Fruit fly (Drosophila melanogaster): ENCODE measurements around the gene CG6839.
A peak's percentile ranks its signal among the peaks of the same experiment; 100 is the strongest.

The CG6839 gene

dm6 chr3L:18949137-18949536 lies 31.8 kb downstream of the CG6839 start:
- no peak for TF ChIP-seq Pif1A (GFP tag; optimal IDR thresholded peaks at IDR 0.05)
- no peak for TF ChIP-seq CG4496 (GFP tag; IDR thresholded peaks at IDR 0.05)
- no peak for TF ChIP-seq CG15710 (tag; optimal IDR thresholded peaks at IDR 0.05)
- TF ChIP-seq Snoo (tag; optimal IDR thresholded peaks at IDR 0.05) = no peak
- no peak for TF ChIP-seq CG17806 (tag; optimal IDR thresholded peaks at IDR 0.05)
- no peak for TF ChIP-seq Ets98B (GFP tag; IDR thresholded peaks at IDR 0.05)
- no peak for TF ChIP-seq CG12605 (GFP tag; IDR thresholded peaks at IDR 0.05)

dm6 chr3L:18950359-18950758 lies 33.0 kb downstream of the CG6839 start, which contains the start of gene CG6836:
Gene CG6836 (plus strand): TSS chr3L:18950629.
- TF ChIP-seq CG8159 (tag; optimal IDR thresholded peaks at IDR 0.05) (no peak), CG13204 (GFP tag; optimal IDR thresholded peaks at IDR 0.05) (no peak), CG32121 (GFP tag; IDR thresholded peaks at IDR 0.05) (peak; percentile 38; the same call in 1 of the 2 replicates), CG9948 (tag; optimal IDR thresholded peaks at IDR 0.05) (no peak), CG34367 (tag; optimal IDR thresholded peaks at IDR 0.05) (no peak), Ets98B (GFP tag; IDR thresholded peaks at IDR 0.05) (no peak), CG15710 (tag; optimal IDR thresholded peaks at IDR 0.05) (no peak), rn (GFP tag; IDR thresholded peaks at IDR 0.05) (no peak), gl (tag; optimal IDR thresholded peaks at IDR 0.05) (no peak), fd96Ca (GFP tag; IDR thresholded peaks at IDR 0.05) (no peak), CG8301 (tag; optimal IDR thresholded peaks at IDR 0.05) (no peak), CG4496 (GFP tag; IDR thresholded peaks at IDR 0.05) (0 out of 3 replicates have a peak, but pooled peaks have one; percentile 29), CG17806 (tag; optimal IDR thresholded peaks at IDR 0.05) (no peak), CG14655 (GFP tag; optimal IDR thresholded peaks at IDR 0.05) (no peak), EcR (GFP tag; optimal IDR thresholded peaks at IDR 0.05) (no peak), CG12605 (GFP tag; IDR thresholded peaks at IDR 0.05) (no peak)

DNA sequence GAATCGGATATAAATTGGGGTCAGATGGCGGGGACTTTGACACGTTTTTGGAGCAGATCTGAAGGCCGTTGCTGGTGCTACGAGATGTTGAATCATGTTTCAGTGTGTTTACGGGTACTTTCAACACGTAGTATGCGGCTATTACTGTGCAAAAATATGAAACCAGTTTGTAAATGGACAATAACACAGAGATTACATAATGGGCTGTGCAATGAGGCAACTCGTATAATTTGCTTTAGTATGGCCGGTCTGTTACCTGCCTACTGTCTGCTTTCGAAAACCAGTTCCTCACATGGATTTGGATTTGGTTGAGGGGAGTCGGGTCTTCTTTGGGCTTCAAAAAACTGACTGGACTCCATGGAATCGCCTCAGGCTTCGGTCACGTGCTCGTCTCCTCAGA lies 35.0 kb downstream of the CG6839 start:
- TF ChIP-seq EcR (GFP tag; optimal IDR thresholded peaks at IDR 0.05) (peak; percentile 63), CG4496 (GFP tag; IDR thresholded peaks at IDR 0.05) (no peak), Snoo (tag; optimal IDR thresholded peaks at IDR 0.05) (peak; percentile 38), CG9948 (tag; optimal IDR thresholded peaks at IDR 0.05) (no peak), Ets98B (GFP tag; IDR thresholded peaks at IDR 0.05) (no peak), CG8159 (tag; optimal IDR thresholded peaks at IDR 0.05) (no peak), Pif1A (GFP tag; optimal IDR thresholded peaks at IDR 0.05) (no peak), CG13204 (GFP tag; optimal IDR thresholded peaks at IDR 0.05) (no peak), Pif1B (GFP tag; optimal IDR thresholded peaks at IDR 0.05) (no peak), CG10348 (GFP tag; IDR thresholded peaks at IDR 0.05) (no peak), CG32121 (GFP tag; IDR thresholded peaks at IDR 0.05) (no peak)

DNA sequence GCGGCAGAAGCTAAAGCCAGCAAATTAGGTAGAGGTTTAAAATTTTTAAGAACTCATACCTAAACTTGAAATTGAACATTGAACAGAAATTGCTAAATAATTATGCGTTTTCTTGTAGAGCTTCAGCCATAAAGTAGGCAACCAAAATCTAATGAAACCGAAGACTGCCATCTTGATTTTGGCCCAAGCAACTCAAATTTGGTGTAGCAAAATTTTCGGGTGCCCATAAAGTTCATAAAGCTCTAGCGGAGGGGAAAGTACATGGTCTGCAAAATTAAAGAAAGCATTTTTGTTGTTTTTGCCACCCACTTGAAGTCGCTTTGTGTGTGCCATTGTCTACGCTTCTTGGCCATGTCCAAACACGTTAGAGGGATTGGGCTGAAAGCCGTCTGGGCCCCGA lies 39.7 kb downstream of the CG6839 start:
- TF ChIP-seq CG17806 (tag; optimal IDR thresholded peaks at IDR 0.05) (no peak), CG13204 (GFP tag; optimal IDR thresholded peaks at IDR 0.05) (no peak), CG4496 (GFP tag; IDR thresholded peaks at IDR 0.05) (no peak), Pif1A (GFP tag; optimal IDR thresholded peaks at IDR 0.05) (no peak), gl (tag; optimal IDR thresholded peaks at IDR 0.05) (no peak), CG14655 (GFP tag; optimal IDR thresholded peaks at IDR 0.05) (no peak), CG8159 (tag; optimal IDR thresholded peaks at IDR 0.05) (no peak), CG9948 (tag; optimal IDR thresholded peaks at IDR 0.05) (no peak), Ets98B (GFP tag; IDR thresholded peaks at IDR 0.05) (no peak), Pif1B (GFP tag; optimal IDR thresholded peaks at IDR 0.05) (no peak), CG8301 (tag; optimal IDR thresholded peaks at IDR 0.05) (no peak), CG34367 (tag; optimal IDR thresholded peaks at IDR 0.05) (no peak), Snoo (tag; optimal IDR thresholded peaks at IDR 0.05) (no peak), CG32121 (GFP tag; IDR thresholded peaks at IDR 0.05) (no peak), CG12605 (GFP tag; IDR thresholded peaks at IDR 0.05) (no peak), EcR (GFP tag; optimal IDR thresholded peaks at IDR 0.05) (no peak), CG10348 (GFP tag; IDR thresholded peaks at IDR 0.05) (no peak), D1 (tag; optimal IDR thresholded peaks at IDR 0.05) (no peak), CG15710 (tag; optimal IDR thresholded peaks at IDR 0.05) (no peak), rn (GFP tag; IDR thresholded peaks at IDR 0.05) (no peak)

DNA sequence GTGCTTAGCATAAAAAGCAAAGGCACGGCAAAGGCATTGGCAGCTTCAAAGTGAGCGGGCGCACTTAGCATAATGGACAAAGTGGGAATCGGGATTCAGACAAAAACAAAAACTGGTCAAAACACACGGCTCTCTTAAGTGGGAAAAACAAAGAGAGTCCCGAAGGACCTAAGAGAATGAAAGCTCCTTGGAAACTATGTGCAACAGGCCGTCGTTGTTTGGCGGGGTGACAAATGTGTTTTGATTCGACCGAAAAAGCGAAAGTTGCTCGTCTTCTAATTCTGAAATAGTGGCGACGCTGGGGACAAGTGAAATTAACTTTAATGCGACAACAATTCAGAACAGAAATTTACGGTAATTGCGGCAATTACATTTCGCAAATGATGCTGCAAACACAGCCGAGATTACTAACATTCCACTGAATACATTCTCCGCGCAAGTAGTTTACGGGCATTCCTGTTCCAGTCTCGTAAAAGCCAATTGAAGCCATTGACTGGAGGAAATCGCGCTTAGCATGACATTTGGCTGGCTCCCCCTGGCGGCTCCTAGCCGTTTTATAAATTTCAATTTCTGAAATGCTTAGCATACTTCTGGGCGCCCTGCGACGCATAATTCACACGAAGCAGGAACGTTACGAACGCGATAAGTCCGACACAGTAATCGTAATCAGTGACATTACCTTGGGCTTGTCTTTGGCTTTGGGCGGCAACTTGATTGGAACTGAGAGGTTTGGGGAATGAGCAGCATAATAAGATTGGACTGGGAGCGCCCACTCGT lies 51.0 kb downstream of the CG6839 start:
- TF ChIP-seq CG17806 (tag; optimal IDR thresholded peaks at IDR 0.05) (no peak), fd96Ca (GFP tag; IDR thresholded peaks at IDR 0.05) (no peak), CG32121 (GFP tag; IDR thresholded peaks at IDR 0.05) (no peak), CG13204 (GFP tag; optimal IDR thresholded peaks at IDR 0.05) (no peak), CG4496 (GFP tag; IDR thresholded peaks at IDR 0.05) (no peak), rn (GFP tag; IDR thresholded peaks at IDR 0.05) (no peak)

All from whole organism, pupa.